Worm (Caenorhabditis elegans) whole organism, L4/young adult: ENCODE results near the gene C04C11.1.

Experiments used
- W03F9.2 ChIP-seq: fragments of 150-350 bp; optimal IDR thresholded peaks from 2 replicates; lab custom pipeline; 2014; ENCODE audit warnings: missing biosample characterization, missing genetic modification characterization
- dao-5 ChIP-seq: sonication (generic microtip); optimal IDR thresholded peaks from 2 replicates; lab custom pipeline; 2016; ENCODE audit warnings: missing genotype, missing genetic modification characterization, moderate library complexity, missing compliant biosample characterization
- him-1 ChIP-seq: sonication (generic microtip); optimal IDR thresholded peaks from 2 replicates; lab custom pipeline; 2016; ENCODE audit warnings: missing genotype, missing genetic modification reagents, missing genetic modification characterization, missing compliant biosample characterization

The C04C11.1 gene

DNA sequence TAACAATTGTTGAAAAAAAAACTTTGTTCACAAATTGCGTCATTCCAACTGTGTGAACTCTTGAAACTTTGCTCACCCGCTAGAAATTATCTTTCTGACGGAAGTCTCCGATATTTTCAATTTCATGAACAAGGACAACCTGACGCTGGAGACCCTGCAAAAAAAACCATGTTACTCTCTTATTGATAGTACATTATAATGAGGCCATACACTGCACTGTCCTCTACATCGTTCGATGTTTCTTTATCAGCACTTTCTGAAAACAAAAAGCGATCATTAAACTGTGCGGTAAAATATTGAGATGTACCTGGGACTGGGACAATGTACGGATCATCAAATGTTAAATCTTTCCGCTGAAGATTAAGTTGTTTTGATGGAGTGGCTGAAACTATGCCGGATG, 16.9 kb upstream of the C04C11.1 start:
- TF ChIP-seq W03F9.2 (tag; lab: Kevin White, UChicago) (no peak), him-1 (no peak), dao-5 (tag; lab: Kevin White, UChicago) (no peak)

DNA sequence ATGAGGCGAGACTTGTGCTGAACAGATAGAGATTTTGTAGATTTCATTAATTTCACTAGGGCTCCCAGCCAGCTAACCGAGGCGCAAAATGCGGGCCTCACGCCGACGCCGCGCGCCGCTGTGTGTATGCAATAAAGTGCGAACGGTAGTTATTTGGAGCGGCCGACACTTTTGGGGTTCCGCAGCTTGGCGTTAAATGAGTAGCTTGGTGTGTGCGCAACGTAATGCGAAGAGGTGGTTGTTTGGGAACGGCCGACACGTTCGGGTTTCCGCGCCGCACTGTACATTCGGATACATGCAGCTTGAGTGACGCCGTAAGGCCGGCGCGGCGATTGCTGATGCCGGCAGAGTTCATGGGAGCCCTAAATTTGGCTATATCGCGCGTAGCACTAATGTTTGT, 12.3 kb upstream of the C04C11.1 start:
- TF ChIP-seq dao-5 (tag; lab: Kevin White, UChicago) (no peak), him-1 (no peak), W03F9.2 (tag; lab: Kevin White, UChicago) (no peak)

DNA sequence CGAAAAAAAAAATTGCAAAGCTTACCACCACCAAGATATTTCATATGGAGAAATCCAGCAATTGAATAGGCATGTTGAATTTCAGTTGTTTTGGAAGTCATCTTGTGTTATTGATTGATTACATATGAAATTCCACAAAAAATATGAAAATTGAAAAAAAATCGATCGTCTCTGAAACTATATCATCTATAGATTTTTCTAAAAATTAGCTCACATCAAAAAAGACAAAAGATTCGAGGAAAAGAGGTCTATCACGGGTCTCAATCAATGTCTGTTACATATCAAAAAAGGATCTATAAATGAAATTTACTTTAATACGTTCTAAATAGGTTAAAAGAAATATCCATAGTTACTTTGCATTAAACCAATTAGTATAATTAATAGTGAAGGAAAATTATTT, 8.0 kb upstream of the C04C11.1 start, which contains the start of gene tbc-19:
Gene tbc-19 (minus strand): TSS at position 101 of the 400 bp plus-strand sequence.
- TF ChIP-seq W03F9.2 (tag; lab: Kevin White, UChicago) (no peak), dao-5 (tag; lab: Kevin White, UChicago) (no peak), him-1 (no peak)

DNA sequence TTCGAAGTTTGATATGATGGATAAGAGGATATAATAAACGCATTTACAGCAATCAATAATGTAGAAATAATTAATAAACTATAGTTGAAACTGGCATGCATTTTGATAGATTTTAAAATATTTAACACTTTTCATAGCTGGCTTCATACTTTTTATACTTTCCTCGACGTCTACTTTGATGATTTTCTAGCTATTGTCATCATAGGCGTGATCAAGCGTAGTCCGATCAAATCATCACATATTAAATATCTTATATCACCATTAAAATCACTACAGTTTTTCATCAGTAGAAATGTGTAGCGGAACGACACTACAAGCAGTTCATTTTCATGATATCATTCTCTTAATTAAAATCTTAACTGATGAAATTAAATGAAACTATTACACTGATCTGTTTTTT, 5.0 kb upstream of the C04C11.1 start, which contains the start of gene C04C11.25:
Gene C04C11.25 (minus strand): TSS at position 101 of the 400 bp plus-strand sequence.
- no peak for TF ChIP-seq dao-5 (tag; lab: Kevin White, UChicago)
- no peak for TF ChIP-seq him-1
- TF ChIP-seq W03F9.2 (tag; lab: Kevin White, UChicago), result no peak

DNA sequence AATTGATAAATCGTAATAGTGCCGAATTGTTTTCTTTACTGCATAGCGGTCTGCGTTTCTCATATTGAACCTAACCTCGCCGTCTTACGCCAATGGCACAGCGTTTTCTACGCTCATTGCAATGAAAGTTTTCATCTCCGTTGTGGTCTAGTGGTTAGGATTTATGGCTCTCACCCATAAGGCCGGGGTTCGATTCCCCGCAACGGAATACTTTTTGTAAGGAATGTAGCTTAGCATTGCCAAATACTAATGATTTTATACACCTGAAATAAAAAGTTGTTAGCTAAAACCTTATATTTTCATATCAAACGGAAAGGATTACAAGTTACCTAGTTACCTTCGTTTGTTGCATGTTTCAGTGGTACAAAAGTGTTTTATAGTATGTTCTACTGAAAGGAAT, 4.6 kb upstream of the C04C11.1 start:
- TF ChIP-seq him-1 (peak; percentile 95), dao-5 (tag; lab: Kevin White, UChicago) (peak; percentile 73), W03F9.2 (tag; lab: Kevin White, UChicago) (peak; percentile 59)

DNA sequence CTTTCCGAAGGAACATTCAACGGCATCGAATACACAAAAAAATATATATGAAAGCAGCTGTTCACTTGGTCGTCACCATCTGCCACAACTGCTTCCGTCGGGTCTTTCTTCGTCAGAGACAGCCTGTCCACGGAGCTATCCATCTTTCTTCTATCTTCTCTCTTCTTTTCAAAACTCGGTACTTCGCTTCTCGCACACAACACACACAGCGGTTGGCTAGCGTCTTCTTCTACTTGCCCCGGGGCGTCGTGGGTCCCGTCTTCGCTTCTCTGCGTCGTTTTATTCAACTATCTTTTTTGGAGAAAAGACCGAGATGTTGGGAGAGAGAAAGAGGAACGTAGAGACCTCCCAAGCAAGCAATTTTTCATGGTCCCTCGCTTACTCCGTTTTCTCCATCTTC, 3.7 kb upstream of the C04C11.1 start:
- peak; percentile 82 for TF ChIP-seq him-1
- TF ChIP-seq dao-5 (tag; lab: Kevin White, UChicago), result no peak

DNA sequence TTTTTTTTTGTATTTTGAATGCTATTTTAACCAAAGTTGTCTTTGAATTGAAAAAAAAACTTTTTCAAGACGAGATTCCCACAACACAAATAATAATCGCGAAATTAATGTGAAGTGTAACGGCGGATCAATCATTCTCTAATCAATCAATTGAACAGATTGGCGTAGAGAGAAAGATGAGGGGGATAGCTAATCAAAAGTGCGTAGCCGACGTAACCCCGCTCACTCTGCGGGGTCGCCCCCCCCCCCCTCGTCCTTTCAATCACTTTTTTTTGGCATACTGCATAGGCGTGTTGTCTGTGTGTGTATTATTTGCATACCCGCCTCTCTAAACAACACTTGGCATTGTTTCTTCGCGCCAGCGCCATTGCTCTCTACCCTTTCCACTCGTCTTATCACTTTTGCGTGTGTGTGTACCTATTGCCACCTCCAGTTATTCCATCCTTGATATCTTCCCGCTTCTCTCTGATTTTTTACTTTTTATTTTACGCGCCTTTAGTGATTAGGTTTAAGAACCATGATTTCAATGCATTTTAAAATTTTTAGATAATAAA, 4.1 kb downstream of the C04C11.1 start:
- TF ChIP-seq dao-5 (tag; lab: Kevin White, UChicago), result no peak
- TF ChIP-seq him-1, result no peak
- no peak for TF ChIP-seq W03F9.2 (tag; lab: Kevin White, UChicago)

DNA sequence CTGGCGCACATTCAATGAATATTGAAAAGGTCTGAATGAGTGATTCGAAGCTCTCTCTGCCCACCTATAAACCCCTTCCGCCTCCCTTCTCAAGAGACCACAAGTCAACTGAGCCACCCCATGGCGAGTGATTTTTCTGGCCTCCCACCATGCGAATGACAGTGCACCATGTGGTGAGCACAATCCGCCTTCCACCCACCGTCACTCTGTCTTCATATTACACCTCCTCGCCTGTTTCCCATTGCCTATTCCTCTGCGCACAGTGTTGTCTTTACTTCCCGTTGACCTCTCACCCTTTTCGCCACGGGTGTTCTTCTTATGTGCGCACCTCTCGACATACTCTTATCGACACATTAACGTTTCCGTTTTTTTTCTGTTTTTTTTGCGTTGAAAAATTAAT, 6.5 kb downstream of the C04C11.1 start:
- TF ChIP-seq him-1 (no peak), dao-5 (tag; lab: Kevin White, UChicago) (no peak), W03F9.2 (tag; lab: Kevin White, UChicago) (no peak)

DNA sequence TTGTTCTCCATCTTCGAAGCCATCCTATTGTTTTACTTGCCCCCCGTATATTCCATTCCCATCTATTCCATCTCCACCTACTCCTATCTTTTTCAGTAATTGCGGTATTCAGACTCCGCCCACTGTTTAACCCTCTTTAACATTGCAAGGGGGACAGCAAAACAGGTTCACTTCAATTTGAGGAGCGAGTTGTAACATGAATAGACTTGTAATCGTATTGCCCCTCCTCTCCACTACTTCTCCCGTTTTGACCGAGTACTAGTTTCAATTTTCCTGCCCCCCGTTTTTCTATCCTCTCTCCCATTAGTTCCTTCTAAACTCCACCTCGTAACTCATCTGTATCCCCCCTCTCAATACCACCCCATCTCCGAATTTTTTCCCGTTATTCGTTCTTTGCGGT, 8.1 kb downstream of the C04C11.1 start:
- TF ChIP-seq dao-5 (tag; lab: Kevin White, UChicago) (no peak), W03F9.2 (tag; lab: Kevin White, UChicago) (no peak), him-1 (no peak)

DNA sequence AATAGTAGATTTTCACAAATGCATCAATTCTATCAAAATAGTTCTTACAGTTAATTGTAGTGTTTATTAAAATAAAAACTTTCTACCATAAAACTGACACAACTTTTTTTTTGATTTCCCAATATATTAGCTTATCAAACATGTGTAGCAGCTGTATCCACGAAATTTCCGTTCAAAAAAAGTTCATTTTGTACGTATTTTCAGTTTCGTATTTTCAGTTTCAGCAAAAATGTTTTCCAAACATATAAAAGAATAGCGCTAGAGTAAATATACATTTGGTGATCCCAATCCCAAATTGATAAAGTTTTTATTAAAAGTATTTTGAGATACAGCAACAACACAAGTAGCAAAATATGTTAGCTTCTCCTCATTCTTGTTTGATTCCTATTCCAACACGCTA, 9.0 kb downstream of the C04C11.1 start:
- TF ChIP-seq W03F9.2 (tag; lab: Kevin White, UChicago) (no peak), dao-5 (tag; lab: Kevin White, UChicago) (no peak), him-1 (no peak)

DNA sequence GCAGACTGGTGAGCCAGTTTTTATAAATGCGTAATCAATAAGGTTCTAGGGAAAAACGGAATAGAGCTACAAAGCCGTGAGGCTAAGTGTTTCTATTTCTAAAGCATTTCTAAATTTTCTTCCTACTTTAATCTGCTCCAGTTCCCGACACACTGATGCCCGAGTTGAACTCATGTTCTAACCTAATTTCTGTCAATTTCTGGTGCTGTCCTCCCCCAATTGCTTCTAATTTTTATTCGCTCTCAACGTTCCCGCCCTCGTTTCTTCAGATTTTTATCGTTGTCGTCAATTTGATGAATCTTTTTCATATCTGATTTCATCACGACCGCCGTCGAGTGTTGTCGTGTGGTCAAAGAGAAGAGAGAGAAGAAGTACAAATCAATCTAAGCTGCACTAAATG, 9.5 kb downstream of the C04C11.1 start:
- TF ChIP-seq W03F9.2 (tag; lab: Kevin White, UChicago), result no peak

DNA sequence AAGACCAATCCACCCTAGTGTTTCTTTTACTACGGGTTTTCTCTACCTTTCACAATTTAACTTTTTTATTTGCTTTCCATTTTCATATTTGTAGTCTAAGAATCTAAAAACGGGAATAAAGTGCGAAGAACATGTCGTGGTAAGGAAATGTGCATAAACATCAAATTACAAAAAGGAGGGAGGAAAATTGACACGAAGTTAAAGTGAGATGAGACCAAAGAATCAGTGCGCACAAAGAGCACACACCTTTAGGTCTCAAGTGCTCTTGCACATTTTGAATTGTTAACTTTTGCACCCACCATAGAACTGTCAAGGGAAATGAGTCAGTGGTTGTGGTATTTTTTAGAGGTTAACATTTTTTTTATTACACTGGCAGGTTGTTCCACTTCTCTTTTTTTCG, 10.1 kb downstream of the C04C11.1 start:
- TF ChIP-seq dao-5 (tag; lab: Kevin White, UChicago) (no peak), W03F9.2 (tag; lab: Kevin White, UChicago) (no peak), him-1 (no peak)

DNA sequence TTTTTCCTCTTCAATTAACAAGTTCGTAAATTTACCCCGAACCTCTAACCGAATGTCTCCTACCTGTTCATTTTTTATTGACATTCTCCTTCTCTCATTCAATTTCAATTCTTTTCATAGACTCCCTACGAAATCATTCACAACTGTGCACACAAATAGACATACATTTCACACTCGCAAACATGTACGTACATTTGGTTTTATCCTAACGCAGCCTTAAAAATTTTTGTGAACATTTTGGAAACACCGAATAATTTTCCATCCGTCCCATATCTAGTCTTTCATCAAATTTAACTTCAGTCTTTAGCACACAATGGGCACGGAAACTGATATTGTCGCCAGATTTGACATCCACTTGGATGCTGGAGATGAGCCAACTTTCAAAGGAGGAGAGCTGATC, 13.1 kb downstream of the C04C11.1 start, which contains the start of gene arrd-25:
Gene arrd-25 (plus strand): TSS at position 301 of the 400 bp plus-strand sequence.
- TF ChIP-seq him-1 (no peak), W03F9.2 (tag; lab: Kevin White, UChicago) (no peak), dao-5 (tag; lab: Kevin White, UChicago) (no peak)

DNA sequence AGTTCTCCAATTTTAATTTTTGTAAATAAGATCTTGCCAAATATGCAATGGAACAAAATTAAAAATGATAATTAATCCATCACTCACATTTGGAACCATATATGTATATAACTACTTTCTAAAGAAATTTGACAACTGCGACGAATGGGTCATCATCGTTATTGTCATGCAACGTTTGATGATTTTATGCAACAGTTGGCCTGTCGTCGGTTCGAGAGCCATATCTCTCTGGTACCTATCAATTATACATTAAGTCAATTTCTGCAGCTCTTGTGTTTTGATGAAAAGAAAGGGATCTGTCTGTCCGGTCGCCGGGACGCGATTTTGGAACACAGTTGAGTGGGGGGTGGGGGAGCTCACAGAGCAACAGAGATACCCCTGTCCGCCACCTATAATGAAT, 18.9 kb downstream of the C04C11.1 start:
- TF ChIP-seq him-1, result no peak
- no peak for TF ChIP-seq W03F9.2 (tag; lab: Kevin White, UChicago)
- no peak for TF ChIP-seq dao-5 (tag; lab: Kevin White, UChicago)

DNA sequence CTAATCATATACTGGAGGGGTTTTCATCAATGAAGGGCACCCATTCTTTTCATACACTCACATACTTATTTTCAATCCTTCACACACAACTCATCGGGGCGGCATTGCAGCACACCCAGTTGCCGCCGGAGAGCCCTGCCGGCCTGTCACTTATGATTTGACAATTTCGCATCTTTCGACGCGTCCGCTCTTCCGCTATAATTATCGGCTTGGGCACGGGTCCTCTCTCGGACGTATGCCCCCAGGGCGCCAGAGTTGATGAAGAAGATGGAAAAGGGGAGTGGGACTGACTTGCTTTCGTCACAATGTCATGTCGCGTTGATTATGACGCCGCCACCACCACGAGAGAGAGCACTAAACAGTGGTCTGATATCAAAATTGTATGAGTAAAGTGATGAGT, 24.0 kb downstream of the C04C11.1 start:
- TF ChIP-seq him-1 (no peak), W03F9.2 (tag; lab: Kevin White, UChicago) (no peak), dao-5 (tag; lab: Kevin White, UChicago) (no peak)
